Fruit fly (Drosophila melanogaster) Kc167 (cell line): ENCODE measurements around the gene Pitslre.

Source experiments
- Myc ChIP-seq: fragments of >200 bp; optimal IDR thresholded peaks from 2 replicates; lab custom pipeline; 2017; ENCODE audit warnings: missing external identifiers
- Sin3A ChIP-seq: fragments of >200 bp; optimal IDR thresholded peaks from 2 replicates; lab custom pipeline; 2018; ENCODE audit warnings: missing external identifiers
- h ChIP-seq: fragments of >200 bp; optimal IDR thresholded peaks from 3 replicates; lab custom pipeline; 2018; ENCODE audit warnings: missing external identifiers
- insv ChIP-seq: fragments of >200 bp; optimal IDR thresholded peaks from 3 replicates; lab custom pipeline; 2018; ENCODE audit warnings: missing external identifiers
- psq ChIP-seq: fragments of >200 bp; optimal IDR thresholded peaks from 2 replicates; lab custom pipeline; 2017; ENCODE audit warnings: missing external identifiers
- ttk ChIP-seq: sonication (Bioruptor generic); optimal IDR thresholded peaks from 2 replicates; lab custom pipeline; 2017; ENCODE audit warnings: missing external identifiers

DNA sequence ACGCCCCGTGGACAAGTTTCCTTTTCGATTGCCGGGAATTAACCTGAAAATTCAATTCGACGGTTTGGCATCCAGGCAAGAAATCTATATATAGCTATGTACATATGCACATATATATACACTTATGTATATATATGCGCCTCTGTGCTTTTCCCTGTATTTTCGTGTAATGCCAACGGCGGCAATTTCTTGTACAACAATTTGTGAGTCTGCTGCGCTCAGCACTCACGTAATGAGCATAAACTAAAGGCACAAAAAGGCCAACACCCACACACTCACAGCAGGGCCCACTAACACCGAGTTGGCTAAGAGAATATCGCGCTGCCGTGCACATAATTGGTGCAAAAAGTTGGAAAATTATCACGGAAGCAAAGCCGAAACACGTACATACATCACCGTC lies 9.8 kb upstream of the Pitslre start:
- TF ChIP-seq psq = no peak
- no peak for TF ChIP-seq h (lab: Kevin White, UChicago)
- no peak for TF ChIP-seq Myc (lab: Kevin White, UChicago)
- TF ChIP-seq Sin3A (lab: Kevin White, UChicago) = no peak
- no peak for TF ChIP-seq insv
- TF ChIP-seq ttk = no peak
